Fruit fly (Drosophila melanogaster) whole organism, embryonic: ENCODE results near the gene SmD1.
A peak's percentile ranks its signal among the peaks of the same experiment; 100 is the strongest.

ENCODE experiments used
- Abd-B ChIP-seq: fragments of 200-800 bp; sonication (Bioruptor generic); optimal IDR thresholded peaks from 2 replicates; lab custom pipeline; 2018; ENCODE audit warnings: missing biosample characterization, mild to moderate bottlenecking, missing genetic modification characterization, moderate library complexity
- Ada2b ChIP-seq: fragments of 200-800 bp; sonication (Bioruptor generic); IDR thresholded peaks from 2 replicates; pipeline ENCODE4 v1.3.6; 2022; ENCODE audit warnings: missing biosample characterization, missing genetic modification characterization
- CG10274 ChIP-seq: fragments of 200-800 bp; sonication (Bioruptor generic); optimal IDR thresholded peaks from 3 replicates; lab custom pipeline; 2017; ENCODE audit warnings: missing biosample characterization, mild to moderate bottlenecking, missing genetic modification characterization
- CG10366 ChIP-seq: fragments of 200-800 bp; sonication (Bioruptor generic); IDR thresholded peaks from 2 replicates; pipeline ENCODE4 v1.3.6; 2022; ENCODE audit warnings: missing biosample characterization, missing genetic modification characterization
- CG10543 ChIP-seq: fragments of 200-800 bp; sonication (Bioruptor generic); optimal IDR thresholded peaks from 3 replicates; lab custom pipeline; 2017; ENCODE audit warnings: missing biosample characterization, mild to moderate bottlenecking, missing genetic modification characterization, moderate library complexity
- CG10565 ChIP-seq: fragments of 200-800 bp; sonication (Bioruptor generic); optimal IDR thresholded peaks from 3 replicates; lab custom pipeline; 2016; ENCODE audit warnings: missing biosample characterization, mild to moderate bottlenecking, missing genetic modification characterization
- CG11560 ChIP-seq: fragments of 200-800 bp; sonication (Bioruptor generic); IDR thresholded peaks from 3 replicates; pipeline ENCODE4 v1.3.6; 2022; ENCODE audit warnings: missing biosample characterization, missing genetic modification characterization
- CG12155 ChIP-seq: fragments of 200-800 bp; sonication (Bioruptor generic); optimal IDR thresholded peaks from 3 replicates; lab custom pipeline; 2016; ENCODE audit warnings: missing biosample characterization, missing genetic modification characterization
- CG12219 ChIP-seq: fragments of 200-800 bp; sonication (Bioruptor generic); optimal IDR thresholded peaks from 3 replicates; lab custom pipeline; 2018; ENCODE audit warnings: missing biosample characterization, mild to moderate bottlenecking, missing genetic modification characterization
- CG12769 ChIP-seq: fragments of 200-800 bp; sonication (Bioruptor generic); optimal IDR thresholded peaks from 2 replicates; lab custom pipeline; 2019; ENCODE audit warnings: missing biosample characterization, mild to moderate bottlenecking, missing genetic modification characterization, moderate library complexity
- CG14710 ChIP-seq: fragments of 200-800 bp; sonication (Bioruptor generic); optimal IDR thresholded peaks from 3 replicates; lab custom pipeline; 2019; ENCODE audit warnings: missing biosample characterization, mild to moderate bottlenecking, missing genetic modification characterization, moderate library complexity
- CG17361 ChIP-seq: fragments of 200-800 bp; sonication (Bioruptor generic); IDR thresholded peaks from 3 replicates; pipeline ENCODE4 v1.3.6; 2022; ENCODE audit warnings: missing biosample characterization, missing genetic modification characterization
- CG17802 ChIP-seq: fragments of 200-800 bp; sonication (Bioruptor generic); optimal IDR thresholded peaks from 2 replicates; lab custom pipeline; 2018; ENCODE audit warnings: missing biosample characterization, mild to moderate bottlenecking, missing genetic modification characterization, moderate library complexity
- CG1832 ChIP-seq: fragments of 200-800 bp; sonication (Bioruptor generic); optimal IDR thresholded peaks from 2 replicates; lab custom pipeline; 2017; ENCODE audit warnings: missing biosample characterization, mild to moderate bottlenecking, missing genetic modification characterization, inconsistent platforms
- CG2120 ChIP-seq: fragments of 200-800 bp; sonication (Bioruptor generic); optimal IDR thresholded peaks from 3 replicates; lab custom pipeline; 2016; ENCODE audit warnings: missing biosample characterization, missing genetic modification characterization
- CG3407 ChIP-seq: fragments of 200-800 bp; sonication (Bioruptor generic); optimal IDR thresholded peaks from 2 replicates; lab custom pipeline; 2018; ENCODE audit warnings: missing biosample characterization, mild to moderate bottlenecking, missing genetic modification characterization
- CG3847 ChIP-seq: fragments of 200-800 bp; sonication (Bioruptor generic); IDR thresholded peaks from 2 replicates; pipeline ENCODE4 v1.3.6; 2022; ENCODE audit warnings: missing biosample characterization, missing genetic modification characterization
- CG4424 ChIP-seq: fragments of 200-800 bp; sonication (Bioruptor generic); optimal IDR thresholded peaks from 3 replicates; lab custom pipeline; 2016; ENCODE audit warnings: missing biosample characterization, missing genetic modification characterization
- CG4617 ChIP-seq: fragments of 200-800 bp; sonication (Bioruptor generic); optimal IDR thresholded peaks from 3 replicates; lab custom pipeline; 2016; ENCODE audit warnings: missing biosample characterization, missing genetic modification characterization, borderline replicate concordance
- CG5245 ChIP-seq: fragments of 200-800 bp; sonication (Bioruptor generic); optimal IDR thresholded peaks from 3 replicates; lab custom pipeline; 2016; ENCODE audit warnings: missing biosample characterization, missing genetic modification characterization
- CG7271 ChIP-seq: fragments of 200-800 bp; sonication (Bioruptor generic); optimal IDR thresholded peaks from 2 replicates; lab custom pipeline; 2018; ENCODE audit warnings: missing biosample characterization, mild to moderate bottlenecking, missing genetic modification characterization, moderate library complexity
- CG9817 ChIP-seq: fragments of 200-800 bp; sonication (Bioruptor generic); optimal IDR thresholded peaks from 2 replicates; lab custom pipeline; 2018; ENCODE audit warnings: missing biosample characterization, mild to moderate bottlenecking, missing genetic modification characterization, moderate library complexity
- Dip3 ChIP-seq: fragments of 200-800 bp; sonication (Bioruptor generic); optimal IDR thresholded peaks from 3 replicates; lab custom pipeline; 2016; ENCODE audit warnings: missing biosample characterization, missing genetic modification characterization
- Doc3 ChIP-seq: fragments of 200-800 bp; sonication (Bioruptor generic); IDR thresholded peaks from 3 replicates; pipeline ENCODE4 v1.3.6; 2022; ENCODE audit warnings: missing biosample characterization, missing genetic modification characterization; ENCODE audit not compliant: partially characterized antibody
- GATAe ChIP-seq: fragments of 200-800 bp; sonication (Bioruptor generic); conservative IDR thresholded peaks from 2 replicates; pipeline ENCODE4 v1.3.6; 2022; ENCODE audit warnings: missing biosample characterization, missing genetic modification characterization
- Gsc ChIP-seq: fragments of 200-800 bp; sonication (Bioruptor generic); IDR thresholded peaks from 2 replicates; pipeline ENCODE4 v1.3.6; 2022; ENCODE audit warnings: missing biosample characterization, missing genetic modification characterization
- HLH4C ChIP-seq: fragments of 200-800 bp; sonication (Bioruptor generic); IDR thresholded peaks from 3 replicates; pipeline ENCODE4 v1.3.6; 2022; ENCODE audit warnings: missing biosample characterization, missing genetic modification characterization; ENCODE audit not compliant: partially characterized antibody
- HmgZ ChIP-seq: fragments of 200-800 bp; sonication (Bioruptor generic); optimal IDR thresholded peaks from 2 replicates; lab custom pipeline; 2018; ENCODE audit warnings: missing biosample characterization, mild to moderate bottlenecking, missing genetic modification characterization
- Kr ChIP-seq: fragments of 200-800 bp; sonication (Bioruptor generic); optimal IDR thresholded peaks from 2 replicates; lab custom pipeline; 2017; ENCODE audit warnings: missing biosample characterization, mild to moderate bottlenecking, missing genetic modification characterization
- Meics ChIP-seq: fragments of 200-800 bp; sonication (Bioruptor generic); optimal IDR thresholded peaks from 2 replicates; lab custom pipeline; 2017; ENCODE audit warnings: missing biosample characterization, mild to moderate bottlenecking, missing genetic modification characterization
- Optix ChIP-seq: fragments of 200-800 bp; sonication (Bioruptor generic); IDR thresholded peaks from 3 replicates; pipeline ENCODE4 v1.3.6; 2022; ENCODE audit warnings: missing biosample characterization, missing genetic modification characterization
- Ptx1 ChIP-seq: fragments of 200-800 bp; sonication (Bioruptor generic); IDR thresholded peaks from 2 replicates; pipeline ENCODE4 v1.3.6; 2022; ENCODE audit warnings: missing biosample characterization, missing genetic modification characterization
- TFAM ChIP-seq: fragments of 200-800 bp; sonication (Bioruptor generic); optimal IDR thresholded peaks from 2 replicates; lab custom pipeline; 2017; ENCODE audit warnings: missing biosample characterization, missing genetic modification characterization, inconsistent platforms
- bsh ChIP-seq, 2 experiments: fragments of 200-800 bp; sonication (Bioruptor generic); optimal IDR thresholded peaks; 2 replicates each; lab custom pipeline; 2017 to 2018; ENCODE audit warnings: mild to moderate bottlenecking in 2 of 2, missing biosample characterization in 2 of 2, missing genetic modification characterization in 2 of 2, moderate library complexity in 1 of 2
- chm ChIP-seq: fragments of 200-800 bp; sonication (Bioruptor generic); IDR thresholded peaks from 2 replicates; pipeline ENCODE4 v1.3.6; 2022; ENCODE audit warnings: missing biosample characterization, missing genetic modification characterization
- chn ChIP-seq: fragments of 200-800 bp; sonication (Bioruptor generic); optimal IDR thresholded peaks from 2 replicates; lab custom pipeline; 2016; ENCODE audit warnings: missing biosample characterization, missing genetic modification characterization
- dm ChIP-seq: fragments of 200-800 bp; sonication (Bioruptor generic); optimal IDR thresholded peaks from 3 replicates; lab custom pipeline; 2016; ENCODE audit warnings: missing biosample characterization, missing genetic modification characterization
- dmrt11E ChIP-seq: fragments of 200-800 bp; sonication (Bioruptor generic); optimal IDR thresholded peaks from 3 replicates; lab custom pipeline; 2018; ENCODE audit warnings: missing biosample characterization, mild to moderate bottlenecking, missing genetic modification characterization, moderate library complexity
- fd64A ChIP-seq: fragments of 200-800 bp; sonication (Bioruptor generic); optimal IDR thresholded peaks from 3 replicates; lab custom pipeline; 2018; ENCODE audit warnings: missing biosample characterization, mild to moderate bottlenecking, missing genetic modification characterization
- inv ChIP-seq: fragments of 200-800 bp; sonication (Bioruptor generic); IDR thresholded peaks from 2 replicates; pipeline ENCODE4 v1.3.6; 2022; ENCODE audit warnings: missing biosample characterization, missing genetic modification characterization; ENCODE audit not compliant: partially characterized antibody
- jigr1 ChIP-seq: fragments of 200-800 bp; sonication (Bioruptor generic); IDR thresholded peaks from 3 replicates; pipeline ENCODE4 v1.3.6; 2022; ENCODE audit warnings: missing biosample characterization, missing genetic modification characterization
- luna ChIP-seq: fragments of 200-800 bp; sonication (Bioruptor generic); optimal IDR thresholded peaks from 2 replicates; lab custom pipeline; 2016; ENCODE audit warnings: missing biosample characterization, missing genetic modification characterization
- pros ChIP-seq: fragments of 200-800 bp; sonication (Bioruptor generic); optimal IDR thresholded peaks from 3 replicates; lab custom pipeline; 2019; ENCODE audit warnings: missing biosample characterization, mild to moderate bottlenecking, missing genetic modification characterization, moderate library complexity
- seq ChIP-seq: fragments of 200-800 bp; sonication (Bioruptor generic); IDR thresholded peaks from 2 replicates; pipeline ENCODE4 v1.3.6; 2022; ENCODE audit warnings: missing biosample characterization, missing genetic modification characterization
- sim ChIP-seq: fragments of 200-800 bp; sonication (Bioruptor generic); IDR thresholded peaks from 2 replicates; pipeline ENCODE4 v1.3.6; 2022; ENCODE audit warnings: missing biosample characterization, missing genetic modification characterization
- sr ChIP-seq: fragments of 200-800 bp; sonication (Bioruptor generic); IDR thresholded peaks from 3 replicates; pipeline ENCODE4 v1.3.6; 2022; ENCODE audit warnings: missing biosample characterization, missing genetic modification characterization
- tap ChIP-seq: fragments of 200-800 bp; optimal IDR thresholded peaks from 3 replicates; lab custom pipeline; 2019; ENCODE audit warnings: missing biosample characterization, mild to moderate bottlenecking, missing genetic modification characterization, moderate library complexity
- tup ChIP-seq: fragments of 200-800 bp; sonication (Bioruptor generic); optimal IDR thresholded peaks from 2 replicates; lab custom pipeline; 2016; ENCODE audit warnings: missing biosample characterization, mild to moderate bottlenecking, missing genetic modification characterization, moderate library complexity

SmD1 gene

DNA sequence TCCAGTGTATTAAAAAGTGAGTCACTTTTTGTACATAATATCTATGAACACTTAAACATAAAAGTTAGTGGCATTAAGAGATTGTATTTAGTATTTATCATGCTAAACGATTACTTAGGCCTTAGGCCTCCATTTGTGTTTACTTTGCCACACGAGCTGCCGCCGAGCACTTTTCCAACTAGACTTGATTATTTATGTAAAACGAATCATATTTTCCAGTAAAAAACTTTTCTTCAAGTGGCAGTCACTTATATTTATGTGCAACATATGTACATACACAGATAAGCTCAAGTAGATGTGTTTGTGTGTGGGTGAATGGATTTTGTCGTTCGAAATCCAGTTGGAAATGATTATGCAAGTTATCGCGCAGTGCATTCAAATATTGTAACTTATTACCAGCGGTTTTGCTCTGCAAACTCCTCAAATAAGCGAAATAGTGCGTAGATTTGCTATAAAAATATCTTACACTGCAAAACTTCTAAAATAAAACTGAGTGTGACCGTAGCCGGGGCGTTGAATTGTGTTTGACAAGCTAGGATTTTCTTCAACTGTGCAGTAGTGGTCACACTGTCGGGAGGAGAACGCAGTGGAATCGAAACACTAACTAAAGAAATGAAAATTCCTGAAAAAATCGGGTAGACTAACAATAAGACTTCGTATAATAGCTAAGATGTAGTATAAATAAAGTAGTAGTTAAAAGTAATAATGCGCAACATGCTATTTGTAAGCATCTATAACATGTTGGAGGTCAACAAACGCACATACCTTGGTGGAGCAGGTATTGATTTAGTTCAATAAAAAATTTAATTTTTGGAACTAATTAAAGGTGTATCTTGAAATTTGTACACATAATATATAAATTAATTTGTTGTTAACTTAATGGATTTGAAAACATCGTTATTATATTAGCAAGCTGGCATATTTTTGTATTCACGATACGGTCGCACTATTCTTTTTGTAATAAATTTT, 15.4 kb upstream of the SmD1 start, which contains the start of the genes Klc and CG10984 (continued):
- TF ChIP-seq CG2120 (GFP tag; lab: Kevin White, UChicago) (peak; percentile 76), sim (GFP tag; lab: Robert Waterston, UW) (0 out of 2 replicates have a peak, but pooled peaks have one; percentile 20), Gsc (GFP tag; lab: Robert Waterston, UW) (no peak), GATAe (GFP tag; lab: Robert Waterston, UW) (no peak; the same call in 1 of the 2 replicates), sr (GFP tag; lab: Robert Waterston, UW) (no peak; the same call in 2 of the 3 replicates), pros (GFP tag; lab: Kevin White, UChicago) (no peak), inv (GFP tag; lab: Robert Waterston, UW) (no peak), CG10274 (no peak), fd64A (no peak), Doc3 (no peak), TFAM (GFP tag; lab: Kevin White, UChicago) (no peak), jigr1 (peak; percentile 62; the same call in 1 of the 3 replicates), Optix (no peak), CG5245 (GFP tag; lab: Kevin White, UChicago) (peak; percentile 12), CG3847 (GFP tag; lab: Robert Waterston, UW) (no peak), Ada2b (GFP tag; lab: Robert Waterston, UW) (peak; percentile 73), CG9817 (tag; lab: Kevin White, UChicago) (no peak), CG7271 (tag; lab: Kevin White, UChicago) (no peak), Meics (GFP tag; lab: Kevin White, UChicago) (no peak), chm (GFP tag; lab: Robert Waterston, UW) (no peak; the same call in 1 of the 2 replicates), CG3407 (GFP tag; lab: Kevin White, UChicago) (peak; percentile 11), tup (GFP tag; lab: Kevin White, UChicago) (no peak), CG1832 (no peak), Dip3 (GFP tag; lab: Kevin White, UChicago) (peak; percentile 51), CG4424 (GFP tag; lab: Kevin White, UChicago) (peak; percentile 50), tap (tag; lab: Kevin White, UChicago) (no peak), bsh (GFP tag; optimal IDR thresholded peaks at IDR 0.05; lab: Kevin White, UChicago) (peak; percentile 64 to 66), CG17802 (tag; lab: Kevin White, UChicago) (no peak), CG4617 (GFP tag; lab: Kevin White, UChicago) (peak; percentile 84), luna (GFP tag; lab: Kevin White, UChicago) (peak; percentile 40), dmrt11E (tag; lab: Kevin White, UChicago) (no peak), CG10366 (GFP tag; lab: Robert Waterston, UW) (peak; percentile 74), chn (GFP tag; lab: Kevin White, UChicago) (peak; percentile 74), seq (GFP tag; lab: Robert Waterston, UW) (peak; percentile 70), HLH4C (GFP tag; lab: Robert Waterston, UW) (no peak), CG10565 (GFP tag; lab: Kevin White, UChicago) (no peak), Ptx1 (no peak; the same call in none of the 2 replicates), Abd-B (GFP tag; lab: Kevin White, UChicago) (no peak), CG17361 (GFP tag; lab: Robert Waterston, UW) (peak; percentile 30; the same call in 1 of the 3 replicates), CG12155 (GFP tag; lab: Kevin White, UChicago) (peak; percentile 18), Kr (GFP tag; lab: Kevin White, UChicago) (no peak), CG12219 (no peak), dm (GFP tag; lab: Kevin White, UChicago) (peak; percentile 29), CG11560 (tag; lab: Robert Waterston, UW) (no peak), CG14710 (tag; lab: Kevin White, UChicago) (peak; percentile 71), HmgZ (tag; lab: Kevin White, UChicago) (peak; percentile 10), CG10543 (GFP tag; lab: Kevin White, UChicago) (no peak), CG12769 (tag; lab: Kevin White, UChicago) (peak; percentile 69)
